Worm (Caenorhabditis elegans) whole organism, L4/young adult: ENCODE data around the gene mct-4.
A peak's percentile ranks its signal among the peaks of the same experiment; 100 is the strongest.

Experiments
- W03F9.2 ChIP-seq: fragments of 150-350 bp; optimal IDR thresholded peaks from 2 replicates; lab custom pipeline; 2014; ENCODE audit warnings: missing biosample characterization, missing genetic modification characterization
- dao-5 ChIP-seq: sonication (generic microtip); optimal IDR thresholded peaks from 2 replicates; lab custom pipeline; 2016; ENCODE audit warnings: missing genotype, missing genetic modification characterization, moderate library complexity, missing compliant biosample characterization
- him-1 ChIP-seq: sonication (generic microtip); optimal IDR thresholded peaks from 2 replicates; lab custom pipeline; 2016; ENCODE audit warnings: missing genotype, missing genetic modification reagents, missing genetic modification characterization, missing compliant biosample characterization

mct-4 gene

ce11 chrX:4900685-4901084 is 28.9 kb downstream of the mct-4 start, which contains the start of gene T07F12.4:
Gene T07F12.4, minus strand, starts transcription at chrX:4900814.
- TF ChIP-seq dao-5: no peak
- TF ChIP-seq him-1 (tag; lab: Kevin White, UChicago): no peak
- no peak for TF ChIP-seq W03F9.2

ce11 chrX:4899623-4900022 is 29.9 kb downstream of the mct-4 start:
- TF ChIP-seq W03F9.2 (no peak), dao-5 (no peak), him-1 (tag; lab: Kevin White, UChicago) (peak; percentile 31)

ce11 chrX:4895223-4895622 is 34.3 kb downstream of the mct-4 start:
- TF ChIP-seq dao-5 (no peak), W03F9.2 (no peak), him-1 (tag; lab: Kevin White, UChicago) (no peak)

- no peak for TF ChIP-seq W03F9.2
Measured at ce11 chrX:4893623-4894105, 35.9 kb downstream of the mct-4 start, which contains the start of gene T07F12.1. Gene T07F12.1, plus strand, starts transcription at chrX:4894055.

- TF ChIP-seq him-1 (tag; lab: Kevin White, UChicago) (no peak), dao-5 (no peak), W03F9.2 (no peak)
Measured at ce11 chrX:4890159-4890558, 39.4 kb downstream of the mct-4 start, which contains the start of gene T07F12.2. Gene T07F12.2, plus strand, starts transcription at chrX:4890245.

ce11 chrX:4885651-4886050 is 43.9 kb downstream of the mct-4 start, which contains the start of gene arrd-23:
Gene arrd-23, plus strand, starts transcription at chrX:4885951.
- TF ChIP-seq him-1 (tag; lab: Kevin White, UChicago): no peak

ce11 chrX:4881310-4881709 is 48.2 kb downstream of the mct-4 start:
- TF ChIP-seq dao-5: no peak

- TF ChIP-seq him-1 (tag; lab: Kevin White, UChicago): no peak
- no peak for TF ChIP-seq W03F9.2
- TF ChIP-seq dao-5: no peak
Measured at ce11 chrX:4879998-4880397, 49.6 kb downstream of the mct-4 start.

ce11 chrX:4876904-4877303 is 52.7 kb downstream of the mct-4 start, which contains the start of gene tsp-14:
Gene tsp-14, minus strand, starts transcription at chrX:4876965.
- TF ChIP-seq W03F9.2 (no peak), him-1 (tag; lab: Kevin White, UChicago) (no peak), dao-5 (no peak)

ce11 chrX:4875296-4875695 is 54.3 kb downstream of the mct-4 start:
- TF ChIP-seq W03F9.2: no peak

- TF ChIP-seq him-1 (tag; lab: Kevin White, UChicago) (no peak), dao-5 (no peak), W03F9.2 (no peak)
Measured at ce11 chrX:4872758-4873157, 56.8 kb downstream of the mct-4 start.
